Worm (Caenorhabditis elegans) whole organism, L2 larva: ENCODE data around the gene npr-43.

Source experiments
- ZK546.5 ChIP-seq: sonication (generic microtip); optimal IDR thresholded peaks from 2 replicates; lab custom pipeline; 2017; ENCODE audit warnings: missing biosample characterization, missing genetic modification characterization
- aly-2 ChIP-seq: fragments of 150-350 bp; optimal IDR thresholded peaks from 2 replicates; lab custom pipeline; 2014; ENCODE audit warnings: missing biosample characterization, missing genetic modification characterization
- elt-3 ChIP-seq: sonication (generic microtip); optimal IDR thresholded peaks from 2 replicates; lab custom pipeline; 2017; ENCODE audit warnings: missing biosample characterization, missing genetic modification characterization
- fos-1 ChIP-seq: fragments of 150-350 bp; optimal IDR thresholded peaks from 2 replicates; lab custom pipeline; 2014; ENCODE audit warnings: missing biosample characterization, missing genetic modification characterization
- mab-5 ChIP-seq: fragments of 150-350 bp; optimal IDR thresholded peaks from 2 replicates; lab custom pipeline; 2014; ENCODE audit warnings: missing biosample characterization, missing genetic modification characterization
- nhr-12 ChIP-seq: fragments of 150-350 bp; optimal IDR thresholded peaks from 2 replicates; lab custom pipeline; 2014; ENCODE audit warnings: missing biosample characterization, missing genetic modification characterization
- nhr-21 ChIP-seq: fragments of 150-350 bp; optimal IDR thresholded peaks from 2 replicates; lab custom pipeline; 2014; ENCODE audit warnings: missing biosample characterization, missing genetic modification characterization
- nhr-6 ChIP-seq: fragments of 150-350 bp; optimal IDR thresholded peaks from 2 replicates; lab custom pipeline; 2014; ENCODE audit warnings: missing biosample characterization, missing genetic modification characterization
- sem-4 ChIP-seq: fragments of 150-350 bp; optimal IDR thresholded peaks from 2 replicates; lab custom pipeline; 2014; ENCODE audit warnings: missing biosample characterization, missing genetic modification reagents, missing genetic modification characterization
- ztf-11 ChIP-seq: sonication (generic microtip); optimal IDR thresholded peaks from 2 replicates; lab custom pipeline; 2017; ENCODE audit warnings: missing biosample characterization, missing genetic modification characterization

- TF ChIP-seq nhr-6 (tag; lab: Kevin White, UChicago) (no peak), ZK546.5 (no peak), nhr-12 (tag; lab: Kevin White, UChicago) (no peak), sem-4 (no peak), nhr-21 (tag; lab: Kevin White, UChicago) (no peak), mab-5 (no peak), ztf-11 (tag; lab: Kevin White, UChicago) (no peak), elt-3 (tag; lab: Kevin White, UChicago) (no peak), fos-1 (no peak), aly-2 (tag; lab: Kevin White, UChicago) (no peak)
Observed at ce11 chrV:14380242-14380641, 1.4 kb upstream of the npr-43 start.
